Worm (Caenorhabditis elegans): Measurements from ENCODE around the gene W05H7.1.

ce11 chrX:1464699-1465098, 14.1 kb downstream of the W05H7.1 start, which contains the start of gene D1005.6:
- TF ChIP-seq hlh-26 (GFP tag; conservative IDR thresholded peaks at IDR 0.05) (no peak), unc-62 (GFP tag; optimal IDR thresholded peaks at IDR 0.05) (no peak), ets-4 (GFP tag; optimal IDR thresholded peaks at IDR 0.05) (no peak), repo-1 (tag; optimal IDR thresholded peaks at IDR 0.05) (no peak), pha-4 (tag; optimal IDR thresholded peaks at IDR 0.05) (no peak), dox-1 (GFP tag; IDR thresholded peaks at IDR 0.05) (no peak), T26A5.8 (tag; optimal IDR thresholded peaks at IDR 0.05) (no peak), B0336.3 (GFP tag; IDR thresholded peaks at IDR 0.05) (no peak), mcd-1 (GFP tag; IDR thresholded peaks at IDR 0.05) (no peak), ztf-26 (tag; optimal IDR thresholded peaks at IDR 0.05) (no peak), ztf-3 (GFP tag; optimal IDR thresholded peaks at IDR 0.05) (no peak), attf-6 (GFP tag; IDR thresholded peaks at IDR 0.05) (no peak)

All from whole organism, young adult.